Fruit fly (Drosophila melanogaster) whole organism, larva: ENCODE results near the gene CG42263.

Source experiments
- noc ChIP-seq: fragments of 200-800 bp; sonication (Bioruptor generic); optimal IDR thresholded peaks from 3 replicates; lab custom pipeline; 2019; ENCODE audit warnings: missing biosample characterization, mild to moderate bottlenecking, missing genetic modification characterization, moderate library complexity

CG42263 gene

dm6 chr3L:19968725-19969598 is 13.4 kb upstream of the CG42263 start:
- TF ChIP-seq noc = no peak

DNA sequence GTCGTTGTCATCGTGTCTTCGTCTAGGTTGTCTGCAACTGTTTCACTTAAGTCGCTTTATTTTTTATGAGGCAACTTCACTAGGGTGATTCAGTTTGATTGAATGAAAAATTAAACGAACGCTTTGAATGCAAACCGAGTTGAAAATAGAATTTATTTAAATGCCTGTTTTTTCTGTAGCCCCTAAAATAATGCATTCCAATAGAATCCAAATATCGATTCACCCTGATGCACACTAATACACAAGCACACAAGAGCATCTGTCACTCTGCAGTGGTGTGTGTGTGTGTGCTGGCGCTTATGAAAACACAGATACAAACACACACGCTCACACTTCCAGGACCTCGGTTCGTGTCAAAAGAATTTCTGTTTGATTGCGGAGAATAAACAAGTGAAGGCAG is 6.2 kb upstream of the CG42263 start:
- no peak for TF ChIP-seq noc

- TF ChIP-seq noc = no peak
Observed at dm6 chr3L:19954426-19954825, 1.2 kb downstream of the CG42263 start, which contains the start of gene CG42654. Gene CG42654 (minus strand): TSS chr3L:19954526.

dm6 chr3L:19953612-19954011 is 2.0 kb downstream of the CG42263 start, which contains the start of gene CG42655:
Gene CG42655 (minus strand): TSS chr3L:19953712.
- TF ChIP-seq noc = no peak

DNA sequence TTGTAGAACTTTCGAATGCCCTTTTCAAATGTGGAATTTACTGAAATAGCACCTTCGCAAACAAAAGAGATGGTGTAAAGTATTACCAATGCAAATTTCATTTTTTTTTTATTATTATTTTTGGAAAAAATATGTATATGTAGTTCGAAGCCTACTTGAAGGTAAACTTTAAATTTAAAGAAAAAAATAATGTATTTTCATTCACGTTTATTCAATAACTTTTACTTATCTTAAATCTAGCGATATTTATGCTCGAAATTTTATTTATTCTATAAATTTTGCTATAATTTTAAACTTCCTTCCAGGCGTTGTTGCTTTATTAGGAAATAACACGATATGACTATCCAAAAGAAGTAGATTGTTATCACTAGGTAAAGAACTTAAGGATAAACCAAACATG is 2.9 kb downstream of the CG42263 start, which contains the start of gene CG33710:
CG33710 (minus strand) TSS at position 101 of the 400 bp plus-strand sequence.
- no peak for TF ChIP-seq noc

- TF ChIP-seq noc = no peak
Observed at dm6 chr3L:19951868-19952267, 3.7 kb downstream of the CG42263 start, which contains the start of gene CG34258. Gene CG34258 (minus strand): TSS chr3L:19951968.

dm6 chr3L:19951035-19951434 is 4.6 kb downstream of the CG42263 start, which contains the start of gene CG32219:
Gene CG32219 (minus strand): TSS chr3L:19951135.
- no peak for TF ChIP-seq noc

- TF ChIP-seq noc = no peak
Observed at dm6 chr3L:19945469-19945868, 10.1 kb downstream of the CG42263 start.

DNA sequence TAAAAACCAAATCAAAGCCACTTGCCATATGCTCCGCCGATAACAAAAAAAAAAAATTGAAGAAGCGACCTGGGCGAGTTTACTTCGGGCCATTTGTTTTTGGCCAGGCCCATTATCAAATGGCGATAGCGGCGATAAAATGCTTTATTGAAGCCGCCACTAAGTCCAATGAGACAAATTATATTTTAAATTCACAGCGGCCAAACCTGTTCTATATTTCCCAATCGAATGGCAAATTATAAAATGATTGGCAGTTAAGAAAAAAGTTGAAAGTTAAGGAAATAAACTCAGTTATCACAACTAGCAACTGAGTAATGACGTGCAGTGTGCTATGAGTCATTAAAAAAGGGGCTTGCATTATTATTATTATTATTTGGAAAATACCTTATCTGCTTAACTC is 14.4 kb downstream of the CG42263 start:
- peak; percentile 37 for TF ChIP-seq noc

DNA sequence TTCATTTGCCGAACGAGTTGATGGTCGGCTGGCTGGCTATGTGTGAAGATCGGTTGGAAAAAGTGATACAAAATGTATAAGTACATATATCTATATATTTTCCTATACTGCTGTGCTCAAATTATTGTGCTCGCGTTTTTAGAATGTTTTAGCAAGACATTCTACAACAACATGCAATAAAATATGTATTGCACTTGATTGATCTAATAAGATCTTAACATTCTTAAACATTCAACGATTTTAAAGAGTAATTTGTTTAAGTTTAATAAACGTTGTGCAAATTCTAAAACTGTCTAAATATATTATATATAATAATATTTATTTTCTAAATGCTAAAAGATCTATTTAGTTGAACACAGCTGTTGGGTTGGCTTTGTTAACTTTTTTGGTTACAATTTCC is 15.2 kb downstream of the CG42263 start:
- TF ChIP-seq noc = no peak

DNA sequence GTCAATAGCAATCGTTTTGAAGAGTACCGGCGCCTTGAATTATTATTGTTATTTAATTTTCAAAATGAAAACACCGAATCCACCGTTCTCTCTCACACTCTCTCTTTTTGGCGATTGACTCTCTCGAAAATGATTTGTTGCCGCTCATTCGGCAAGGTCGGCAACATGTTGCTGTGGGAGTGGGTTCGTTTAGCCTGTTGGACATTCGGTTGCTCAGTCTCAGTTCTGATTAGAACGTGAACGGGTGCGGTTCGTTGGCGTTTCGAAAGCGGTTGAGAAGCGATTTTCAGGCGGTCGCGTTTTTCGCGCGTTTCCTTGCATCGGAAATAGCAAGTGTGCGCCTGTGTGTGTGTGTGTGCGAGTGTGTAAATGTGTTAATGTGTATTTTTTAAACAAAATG is 16.6 kb downstream of the CG42263 start, which contains the start of gene Ac76E:
Ac76E (plus strand) TSS at position 264 of the 400 bp plus-strand sequence.
- peak; percentile 20 for TF ChIP-seq noc

DNA sequence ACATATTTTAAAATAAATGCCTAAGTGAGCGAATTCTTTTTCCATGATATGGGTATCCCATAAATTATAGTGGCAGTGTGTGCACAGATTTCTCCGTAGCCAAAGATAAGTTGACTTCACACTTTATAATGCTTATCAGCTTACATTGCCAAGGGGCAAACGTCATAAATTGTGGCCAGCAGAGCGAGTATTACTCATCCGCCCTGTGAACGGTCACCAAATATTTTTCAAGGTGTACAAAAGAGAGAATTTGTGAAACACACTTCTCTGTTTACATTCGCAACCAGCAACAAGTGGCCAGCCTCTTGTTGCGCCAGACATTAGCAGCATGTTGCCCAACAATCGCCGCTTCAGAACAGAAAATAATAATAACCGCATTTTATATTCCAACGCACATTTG is 22.7 kb downstream of the CG42263 start:
- TF ChIP-seq noc = no peak

dm6 chr3L:19931391-19931790 is 24.2 kb downstream of the CG42263 start, which contains the start of gene CG46462:
Gene CG46462 (plus strand): TSS chr3L:19931691.
- TF ChIP-seq noc = no peak

DNA sequence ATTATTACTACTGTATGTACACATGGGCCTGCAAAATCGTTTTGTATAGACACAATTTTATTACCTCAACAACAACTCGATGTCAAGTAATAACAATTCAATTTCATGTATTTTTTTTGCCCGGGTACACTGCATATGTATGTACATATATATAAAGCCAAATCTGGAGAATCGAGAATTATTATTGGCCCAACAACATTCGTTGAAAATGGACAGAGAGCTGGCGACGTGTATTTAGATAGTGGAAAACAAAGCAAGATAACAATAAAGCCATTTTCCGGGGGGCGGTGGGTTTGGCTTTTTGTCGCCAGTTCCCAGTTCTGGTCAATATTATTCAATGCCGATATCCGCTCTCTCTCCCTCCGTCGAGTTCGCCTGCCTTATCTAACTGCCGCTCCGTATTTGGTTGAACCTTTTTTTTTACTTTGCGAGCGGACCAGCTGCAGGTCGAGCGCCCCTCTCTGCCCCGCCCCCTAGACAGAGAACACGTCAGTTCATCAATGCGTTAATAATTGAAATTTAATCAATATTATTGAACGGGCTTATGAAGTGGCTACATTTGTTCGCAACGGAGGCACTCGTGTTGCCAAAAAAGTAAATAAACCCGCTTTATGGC is 25.8 kb downstream of the CG42263 start:
- no peak for TF ChIP-seq noc

- TF ChIP-seq noc = no peak
Observed at dm6 chr3L:19929051-19929718, 26.4 kb downstream of the CG42263 start.

DNA sequence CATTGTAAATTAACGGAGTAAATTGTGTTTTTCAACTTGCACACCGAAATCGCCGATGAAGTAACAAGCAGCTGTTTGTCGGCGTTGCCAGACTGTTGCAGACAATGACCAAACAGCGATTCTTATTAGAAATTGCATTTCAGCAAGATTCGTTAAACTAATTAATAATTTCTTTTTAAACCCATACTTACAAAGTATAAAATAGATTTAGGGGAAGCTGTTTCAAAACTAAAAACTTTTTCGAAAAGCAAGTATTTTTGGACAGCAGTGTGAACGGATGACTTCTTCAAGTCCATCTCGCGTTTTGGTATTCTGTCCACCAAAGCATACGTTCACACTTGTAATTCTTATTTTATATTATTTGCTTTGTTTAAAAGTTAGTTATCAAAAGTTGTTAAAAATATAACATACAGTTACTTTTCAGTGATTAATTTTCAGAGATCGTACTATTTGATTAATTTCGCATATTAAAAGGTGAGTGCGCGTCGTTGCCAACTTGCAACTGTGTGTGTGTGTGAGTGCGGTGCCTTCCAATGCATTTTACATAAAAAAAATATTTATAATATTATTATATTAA is 27.1 kb downstream of the CG42263 start, which contains the start of the genes CG8004 and RhoGDI:
CG8004 (minus strand) TSS at position 74 of the 577 bp plus-strand sequence.
RhoGDI (plus strand) TSS at position 309 of the 577 bp plus-strand sequence.
- TF ChIP-seq noc = peak; percentile 16
